Worm (Caenorhabditis elegans) whole organism, midembryonic: ENCODE data around the gene clec-66.

ENCODE experiments used
- T22C8.4 ChIP-seq: fragments of 200-800 bp; sonication (Bioruptor generic); IDR thresholded peaks from 2 replicates; pipeline ENCODE4 v1.3.6; 2022; ENCODE audit warnings: missing genetic modification characterization, missing compliant biosample characterization
- med-1 ChIP-seq: sonication (generic microtip); optimal IDR thresholded peaks from 2 replicates; lab custom pipeline; 2017; ENCODE audit warnings: missing genetic modification characterization, mild to moderate bottlenecking, missing compliant biosample characterization, antibody characterized with exemption, missing genetic modification reagents; ENCODE audit not compliant: insufficient read depth
- tab-1 ChIP-seq: fragments of 200-800 bp; sonication (Bioruptor generic); IDR thresholded peaks from 2 replicates; pipeline ENCODE4 v1.3.6; 2022; ENCODE audit warnings: missing genetic modification characterization, missing compliant biosample characterization
- ztf-23 ChIP-seq: fragments of 200-800 bp; sonication (Bioruptor generic); IDR thresholded peaks from 2 replicates; pipeline ENCODE4 v1.3.6; 2022; ENCODE audit warnings: missing genetic modification reagents, missing genetic modification characterization, missing compliant biosample characterization

ce11 chrII:12923225-12923624 is 19.0 kb downstream of the clec-66 start:
- TF ChIP-seq ztf-23 (no peak), T22C8.4 (no peak), med-1 (GFP tag; lab: Kevin White, UChicago) (no peak), tab-1 (GFP tag; lab: Robert Waterston, UW) (no peak)
